Fruit fly (Drosophila melanogaster): Measurements from ENCODE around the gene CG16952.

Gene CG16952

dm6 chrX:15859869-15860268, 10.1 kb upstream of the CG16952 start, which contains the start of gene Gbeta13F (continued):
- TF ChIP-seq CG13123 (GFP tag; optimal IDR thresholded peaks at IDR 0.05) (no peak), ssp (GFP tag; IDR thresholded peaks at IDR 0.05) (peak; percentile 83), CG42726 (GFP tag; IDR thresholded peaks at IDR 0.05; ENCODE audit: partially characterized antibody) (peak; percentile 53), mld (GFP tag; IDR thresholded peaks at IDR 0.05; ENCODE audit: partially characterized antibody) (peak; percentile 66; the same call in 1 of the 3 replicates), jumu (GFP tag; optimal IDR thresholded peaks at IDR 0.05) (no peak), Gsc (GFP tag; IDR thresholded peaks at IDR 0.05) (no peak), CG10321 (GFP tag; IDR thresholded peaks at IDR 0.05) (no peak), Rfx (GFP tag; IDR thresholded peaks at IDR 0.05) (peak; percentile 51; the same call in 1 of the 2 replicates), Hand (GFP tag; optimal IDR thresholded peaks at IDR 0.05) (no peak), CG6765 (GFP tag; optimal IDR thresholded peaks at IDR 0.05) (no peak), grn (GFP tag; optimal IDR thresholded peaks at IDR 0.05) (no peak), CG17802 (tag; optimal IDR thresholded peaks at IDR 0.05) (peak; percentile 69), CoRest (tag; optimal IDR thresholded peaks at IDR 0.05) (peak; percentile 0), chif (GFP tag; optimal IDR thresholded peaks at IDR 0.05) (no peak), E2f1 (GFP tag; IDR thresholded peaks at IDR 0.05) (0 out of 2 replicates have a peak, but pooled peaks have one; percentile 16), da (GFP tag; optimal IDR thresholded peaks at IDR 0.05) (no peak), chm (GFP tag; IDR thresholded peaks at IDR 0.05) (0 out of 2 replicates have a peak, but pooled peaks have one; percentile 45), chinmo (GFP tag; IDR thresholded peaks at IDR 0.05; ENCODE audit: partially characterized antibody) (0 out of 4 replicates have a peak, but pooled peaks have one; percentile 9), CG9797 (GFP tag; optimal IDR thresholded peaks at IDR 0.05) (peak; percentile 6), Doc3 (GFP tag; IDR thresholded peaks at IDR 0.05; ENCODE audit: partially characterized antibody) (0 out of 3 replicates have a peak, but pooled peaks have one; percentile 9), dimm (GFP tag; IDR thresholded peaks at IDR 0.05) (no peak), CG3163 (GFP tag; optimal IDR thresholded peaks at IDR 0.05) (no peak), CG34422 (GFP tag; IDR thresholded peaks at IDR 0.05) (peak; percentile 12; the same call in 1 of the 3 replicates), fd3F (GFP tag; optimal IDR thresholded peaks at IDR 0.05) (no peak), cwo (GFP tag; optimal IDR thresholded peaks at IDR 0.05) (no peak), CG3847 (GFP tag; IDR thresholded peaks at IDR 0.05) (peak; percentile 26; the same call in 1 of the 2 replicates), CG14860 (GFP tag; IDR thresholded peaks at IDR 0.05; ENCODE audit: partially characterized antibody) (peak; percentile 37; the same call in 1 of the 3 replicates), CG14441 (GFP tag; IDR thresholded peaks at IDR 0.05) (peak; percentile 19; the same call in 1 of the 2 replicates), CG16813 (GFP tag; IDR thresholded peaks at IDR 0.05; ENCODE audit: partially characterized antibody) (peak; percentile 73), Trl (optimal IDR thresholded peaks at IDR 0.05) (no peak), Trl (GFP tag; optimal IDR thresholded peaks at IDR 0.05) (no peak), Lhr (GFP tag; optimal IDR thresholded peaks at IDR 0.05) (peak; percentile 0), trem (tag; optimal IDR thresholded peaks at IDR 0.05) (peak; percentile 4), bbx (GFP tag; IDR thresholded peaks at IDR 0.05; ENCODE audit: partially characterized antibody) (peak; percentile 79), Dll (GFP tag; IDR thresholded peaks at IDR 0.05; ENCODE audit: partially characterized antibody) (peak; percentile 40; the same call in 1 of the 4 replicates), CG7963 (GFP tag; IDR thresholded peaks at IDR 0.05; ENCODE audit: partially characterized antibody) (peak; percentile 48; the same call in 2 of the 3 replicates), Opbp (GFP tag; IDR thresholded peaks at IDR 0.05; ENCODE audit: partially characterized antibody) (peak; percentile 79), CG1603 (tag; optimal IDR thresholded peaks at IDR 0.05) (peak; percentile 29), Scr (GFP tag; IDR thresholded peaks at IDR 0.05; ENCODE audit: partially characterized antibody) (peak; percentile 56), CG10979 (tag; optimal IDR thresholded peaks at IDR 0.05) (no peak), vnd (GFP tag; IDR thresholded peaks at IDR 0.05; ENCODE audit: partially characterized antibody) (peak; percentile 55; the same call in 2 of the 3 replicates), amos (GFP tag; IDR thresholded peaks at IDR 0.05; ENCODE audit: partially characterized antibody) (peak; percentile 78; the same call in 1 of the 2 replicates), ato (GFP tag; IDR thresholded peaks at IDR 0.05; ENCODE audit: partially characterized antibody) (peak; percentile 50; the same call in 1 of the 2 replicates), shn (GFP tag; optimal IDR thresholded peaks at IDR 0.05) (no peak), MESR4 (GFP tag; optimal IDR thresholded peaks at IDR 0.05) (peak; percentile 76), CG7839 (tag; optimal IDR thresholded peaks at IDR 0.05) (no peak), Dref (GFP tag; IDR thresholded peaks at IDR 0.05) (peak; percentile 84)

All from whole organism, embryonic.